Worm (Caenorhabditis elegans): Measurements from ENCODE around the gene mml-1.

DNA sequence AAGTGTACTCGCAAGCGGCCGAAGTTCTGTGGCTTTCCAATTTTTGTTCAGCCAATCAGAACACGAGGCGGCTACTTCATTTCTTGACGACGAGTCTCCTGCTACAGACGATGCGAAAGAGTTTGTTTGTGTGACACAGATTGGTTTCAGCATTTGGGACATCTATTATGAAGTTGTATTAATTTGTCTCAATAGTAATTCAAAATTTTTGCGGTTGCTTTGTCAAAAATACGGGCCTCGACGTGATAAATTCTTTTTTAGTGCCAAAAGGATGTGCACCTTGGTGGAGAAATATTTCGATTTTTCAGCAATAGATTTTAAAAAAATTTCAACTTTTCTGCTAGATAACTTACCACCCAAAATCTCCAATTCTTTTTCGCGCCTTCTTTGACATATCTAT lies 4.0 kb downstream of the mml-1 start:
- TF ChIP-seq dpl-1 (GFP tag; optimal IDR thresholded peaks at IDR 0.05) (no peak), B0261.1 (tag; optimal IDR thresholded peaks at IDR 0.05) (no peak), tbp1 (GFP tag; optimal IDR thresholded peaks at IDR 0.05) (peak; percentile 25)
